Worm (Caenorhabditis elegans): Measurements from ENCODE around the gene srh-23.

- no peak for TF ChIP-seq pha-4 (tag; optimal IDR thresholded peaks at IDR 0.05)
- no peak for TF ChIP-seq ztf-11 (tag; optimal IDR thresholded peaks at IDR 0.05)
- TF ChIP-seq unc-39 (tag; optimal IDR thresholded peaks at IDR 0.05): no peak
- TF ChIP-seq pqm-1 (tag; optimal IDR thresholded peaks at IDR 0.05): no peak
- TF ChIP-seq ZK546.5 (tag; optimal IDR thresholded peaks at IDR 0.05): no peak
- no peak for TF ChIP-seq ztf-4 (tag; optimal IDR thresholded peaks at IDR 0.05)
- TF ChIP-seq nhr-12 (tag; optimal IDR thresholded peaks at IDR 0.05): no peak
These were observed 25.9 kb upstream of the srh-23 start, which contains the start of gene ugt-11 for ce11 chrV:4894971-4895370.
